Worm (Caenorhabditis elegans) whole organism, young adult: Measurements from ENCODE around the gene tcer-1.

ENCODE experiments used
- B0261.1 ChIP-seq: sonication (generic microtip); optimal IDR thresholded peaks from 2 replicates; lab custom pipeline; 2016; ENCODE audit warnings: mild to moderate bottlenecking, missing genetic modification characterization, moderate library complexity, missing compliant biosample characterization
- B0336.3 ChIP-seq: fragments of 200-800 bp; sonication (Bioruptor generic); IDR thresholded peaks from 2 replicates; pipeline ENCODE4 v1.3.6; 2022; ENCODE audit warnings: missing genetic modification characterization, missing compliant biosample characterization
- C06A6.2 ChIP-seq: fragments of 200-800 bp; sonication (Bioruptor generic); conservative IDR thresholded peaks from 2 replicates; pipeline ENCODE4 v1.3.6; 2022; ENCODE audit warnings: missing genetic modification characterization, missing compliant biosample characterization
- D2030.7 ChIP-seq: fragments of 200-800 bp; sonication (Bioruptor generic); IDR thresholded peaks from 2 replicates; pipeline ENCODE4 v1.3.6; 2022; ENCODE audit warnings: missing genetic modification reagents, missing genetic modification characterization, missing compliant biosample characterization
- F23B12.7 ChIP-seq: sonication (generic microtip); optimal IDR thresholded peaks from 2 replicates; lab custom pipeline; 2017; ENCODE audit warnings: missing genetic modification characterization, mild to moderate bottlenecking, missing compliant biosample characterization, antibody characterized with exemption, moderate library complexity; ENCODE audit not compliant: insufficient read depth
- F39B2.1 ChIP-seq: fragments of 200-800 bp; sonication (Bioruptor generic); IDR thresholded peaks from 2 replicates; pipeline ENCODE4 v1.3.6; 2022; ENCODE audit warnings: missing genetic modification reagents, missing genetic modification characterization, missing compliant biosample characterization
- F49E8.2 ChIP-seq: sonication (generic microtip); optimal IDR thresholded peaks from 3 replicates; lab custom pipeline; 2017; ENCODE audit warnings: missing genetic modification characterization, mild to moderate bottlenecking, missing compliant biosample characterization, antibody characterized with exemption, moderate library complexity; ENCODE audit not compliant: insufficient read depth
- F57C9.4 ChIP-seq: sonication (generic microtip); optimal IDR thresholded peaks from 2 replicates; lab custom pipeline; 2017; ENCODE audit warnings: mild to moderate bottlenecking, missing genetic modification characterization, missing compliant biosample characterization
- T26A5.8 ChIP-seq: sonication (generic microtip); optimal IDR thresholded peaks from 2 replicates; lab custom pipeline; 2016; ENCODE audit warnings: missing genetic modification characterization, missing compliant biosample characterization
- Y53G8AR.9 ChIP-seq: fragments of 200-800 bp; sonication (Bioruptor generic); conservative IDR thresholded peaks from 2 replicates; pipeline ENCODE4 v1.3.6; 2022; ENCODE audit warnings: missing genetic modification reagents, missing genetic modification characterization, missing compliant biosample characterization
- aptf-3 ChIP-seq: fragments of 200-800 bp; sonication (Bioruptor generic); IDR thresholded peaks from 2 replicates; pipeline ENCODE4 v1.3.6; 2022; ENCODE audit warnings: missing genetic modification characterization, missing compliant biosample characterization
- attf-3 ChIP-seq: fragments of 200-800 bp; sonication (Bioruptor generic); conservative IDR thresholded peaks from 2 replicates; pipeline ENCODE4 v1.3.6; 2022; ENCODE audit warnings: missing genetic modification reagents, missing genetic modification characterization, missing compliant biosample characterization
- attf-5 ChIP-seq: fragments of 200-800 bp; sonication (Bioruptor generic); optimal IDR thresholded peaks from 2 replicates; lab custom pipeline; 2018; ENCODE audit warnings: mild to moderate bottlenecking, missing genetic modification characterization, missing compliant biosample characterization
- bed-1 ChIP-seq: fragments of 200-800 bp; sonication (Bioruptor generic); IDR thresholded peaks from 2 replicates; pipeline ENCODE4 v1.3.6; 2022; ENCODE audit warnings: missing genetic modification reagents, missing genetic modification characterization, missing compliant biosample characterization
- cebp-1 ChIP-seq, 2 experiments: fragments of 200-800 bp in 1 of 2; sonication (Bioruptor generic) in 1 of 2; sonication (generic microtip) in 1 of 2; IDR thresholded peaks in 1 of 2; optimal IDR thresholded peaks in 1 of 2; 2 replicates each; pipeline versions ENCODE4 v1.3.6 to Lab custom; 2017 to 2022; ENCODE audit warnings: missing compliant biosample characterization in 2 of 2, missing genetic modification characterization in 2 of 2, mild to moderate bottlenecking in 1 of 2, missing genetic modification reagents in 1 of 2, moderate library complexity in 1 of 2
- ceh-40 ChIP-seq: fragments of 200-800 bp; sonication (Bioruptor generic); IDR thresholded peaks from 2 replicates; pipeline ENCODE4 v1.3.6; 2022; ENCODE audit warnings: missing genetic modification characterization, missing compliant biosample characterization
- ceh-91 ChIP-seq: fragments of 200-800 bp; sonication (Bioruptor generic); IDR thresholded peaks from 2 replicates; pipeline ENCODE4 v1.3.6; 2022; ENCODE audit warnings: missing genetic modification reagents, missing genetic modification characterization, missing compliant biosample characterization
- chd-7 ChIP-seq: sonication (generic microtip); optimal IDR thresholded peaks from 2 replicates; lab custom pipeline; 2016; ENCODE audit warnings: mild to moderate bottlenecking, missing genetic modification characterization, moderate library complexity, missing compliant biosample characterization
- dox-1 ChIP-seq: fragments of 200-800 bp; sonication (Bioruptor generic); IDR thresholded peaks from 2 replicates; pipeline ENCODE4 v1.3.6; 2022; ENCODE audit warnings: missing genetic modification reagents, missing genetic modification characterization, missing compliant biosample characterization
- dpl-1 ChIP-seq: fragments of 150-350 bp; optimal IDR thresholded peaks from 2 replicates; lab custom pipeline; 2014; ENCODE audit warnings: missing biosample characterization, missing genetic modification reagents, missing genetic modification characterization
- egl-44 ChIP-seq: fragments of 200-800 bp; sonication (Bioruptor generic); IDR thresholded peaks from 2 replicates; pipeline ENCODE4 v1.3.6; 2022; ENCODE audit warnings: missing genetic modification reagents, missing genetic modification characterization, missing compliant biosample characterization
- ets-4 ChIP-seq: fragments of 200-800 bp; sonication (Bioruptor generic); optimal IDR thresholded peaks from 2 replicates; lab custom pipeline; 2018; ENCODE audit warnings: mild to moderate bottlenecking, missing genetic modification characterization, missing compliant biosample characterization
- hlh-12 ChIP-seq: sonication (generic microtip); optimal IDR thresholded peaks from 2 replicates; lab custom pipeline; 2016; ENCODE audit warnings: missing genetic modification characterization, missing compliant biosample characterization
- hmg-20 ChIP-seq: fragments of 200-800 bp; sonication (Bioruptor generic); IDR thresholded peaks from 2 replicates; pipeline ENCODE4 v1.3.6; 2022; ENCODE audit warnings: missing genetic modification reagents, missing genetic modification characterization, missing compliant biosample characterization
- lag-1 ChIP-seq: fragments of 200-800 bp; sonication (Bioruptor generic); IDR thresholded peaks from 2 replicates; pipeline ENCODE4 v1.3.6; 2022; ENCODE audit warnings: missing genetic modification reagents, missing genetic modification characterization, missing compliant biosample characterization
- let-526 ChIP-seq: fragments of 200-800 bp; sonication (Bioruptor generic); IDR thresholded peaks from 2 replicates; pipeline ENCODE4 v1.3.6; 2022; ENCODE audit warnings: missing genetic modification reagents, missing genetic modification characterization, missing compliant biosample characterization
- let-607 ChIP-seq, 2 experiments: fragments of 200-800 bp in 1 of 2; sonication (Bioruptor generic) in 1 of 2; sonication (generic microtip) in 1 of 2; optimal IDR thresholded peaks; 2 replicates each; lab custom pipeline; 2016 to 2018; ENCODE audit warnings: mild to moderate bottlenecking in 2 of 2, missing compliant biosample characterization in 2 of 2, missing genetic modification characterization in 2 of 2, moderate library complexity in 2 of 2, missing genotype in 1 of 2
- lin-26 ChIP-seq: fragments of 200-800 bp; sonication (Bioruptor generic); IDR thresholded peaks from 2 replicates; pipeline ENCODE4 v1.3.6; 2022; ENCODE audit warnings: missing genetic modification reagents, missing genetic modification characterization, missing compliant biosample characterization
- lin-35 ChIP-seq, 3 experiments: fragments of 150-350 bp in 2 of 3; sonication (generic microtip) in 1 of 3; optimal IDR thresholded peaks; 2 replicates each; lab custom pipeline; 2014 to 2018; ENCODE audit warnings: missing biosample characterization in 3 of 3, missing genetic modification characterization in 3 of 3, missing genetic modification reagents in 3 of 3
- lin-54 ChIP-seq: fragments of 200-800 bp; sonication (Bioruptor generic); optimal IDR thresholded peaks from 2 replicates; lab custom pipeline; 2018; ENCODE audit warnings: mild to moderate bottlenecking, missing genetic modification characterization, missing compliant biosample characterization
- lir-1 ChIP-seq: fragments of 200-800 bp; sonication (Bioruptor generic); conservative IDR thresholded peaks from 2 replicates; pipeline ENCODE4 v1.3.6; 2022; ENCODE audit warnings: missing genetic modification reagents, missing genetic modification characterization, missing compliant biosample characterization
- nfyb-1 ChIP-seq: fragments of 200-800 bp; sonication (Bioruptor generic); IDR thresholded peaks from 2 replicates; pipeline ENCODE4 v1.3.6; 2022; ENCODE audit warnings: missing genetic modification reagents, missing genetic modification characterization, missing compliant biosample characterization
- nhr-80 ChIP-seq: sonication (generic microtip); optimal IDR thresholded peaks from 2 replicates; lab custom pipeline; 2016; ENCODE audit warnings: missing genetic modification characterization, missing compliant biosample characterization
- nhr-90 ChIP-seq: sonication (generic microtip); optimal IDR thresholded peaks from 2 replicates; lab custom pipeline; 2016; ENCODE audit warnings: missing genotype, mild to moderate bottlenecking, missing genetic modification characterization, missing compliant biosample characterization
- pbrm-1 ChIP-seq: fragments of 200-800 bp; sonication (Bioruptor generic); IDR thresholded peaks from 2 replicates; pipeline ENCODE4 v1.3.6; 2022; ENCODE audit warnings: missing genetic modification reagents, missing genetic modification characterization, missing compliant biosample characterization
- rcor-1 ChIP-seq: fragments of 200-800 bp; sonication (Bioruptor generic); IDR thresholded peaks from 2 replicates; pipeline ENCODE4 v1.3.6; 2022; ENCODE audit warnings: missing genetic modification reagents, missing genetic modification characterization, missing compliant biosample characterization
- rec-8 ChIP-seq, 2 experiments: sonication (generic microtip); optimal IDR thresholded peaks; 2 replicates each; lab custom pipeline; 2016; ENCODE audit warnings: mild to moderate bottlenecking in 2 of 2, missing genetic modification characterization in 2 of 2, missing genetic modification reagents in 2 of 2, missing genotype in 2 of 2, missing biosample characterization in 1 of 2, missing compliant biosample characterization in 1 of 2, moderate library complexity in 1 of 2
- sea-2 ChIP-seq: fragments of 200-800 bp; sonication (Bioruptor generic); IDR thresholded peaks from 2 replicates; pipeline ENCODE4 v1.3.6; 2022; ENCODE audit warnings: missing genetic modification characterization, missing compliant biosample characterization
- snpc-4 ChIP-seq, 5 experiments: fragments of 150-350 bp in 1 of 5; sonication (generic microtip) in 4 of 5; optimal IDR thresholded peaks; 2 replicates each; lab custom pipeline; 2014 to 2018; ENCODE audit warnings: missing genetic modification characterization in 5 of 5, missing biosample characterization in 3 of 5, antibody characterized with exemption in 2 of 5, mild to moderate bottlenecking in 2 of 5, missing compliant biosample characterization in 2 of 5, missing genotype in 2 of 5, moderate library complexity in 2 of 5, missing genetic modification reagents in 1 of 5
- somi-1 ChIP-seq: fragments of 200-800 bp; sonication (Bioruptor generic); optimal IDR thresholded peaks from 2 replicates; lab custom pipeline; 2018; ENCODE audit warnings: mild to moderate bottlenecking, missing genetic modification characterization, missing compliant biosample characterization
- tbp1 ChIP-seq: fragments of 200-800 bp; sonication (Bioruptor generic); optimal IDR thresholded peaks from 2 replicates; lab custom pipeline; 2018; ENCODE audit warnings: mild to moderate bottlenecking, missing genetic modification characterization, missing compliant biosample characterization
- tlf-1 ChIP-seq: fragments of 200-800 bp; sonication (Bioruptor generic); optimal IDR thresholded peaks from 2 replicates; lab custom pipeline; 2018; ENCODE audit warnings: mild to moderate bottlenecking, missing genetic modification characterization, missing compliant biosample characterization
- zfh-2 ChIP-seq: fragments of 200-800 bp; sonication (Bioruptor generic); conservative IDR thresholded peaks from 2 replicates; pipeline ENCODE4 v1.3.6; 2022; ENCODE audit warnings: missing genetic modification reagents, missing genetic modification characterization, missing compliant biosample characterization
- ztf-26 ChIP-seq: sonication (generic microtip); optimal IDR thresholded peaks from 2 replicates; lab custom pipeline; 2017; ENCODE audit warnings: missing genetic modification characterization, missing compliant biosample characterization
- ztf-28 ChIP-seq: fragments of 200-800 bp; sonication (Bioruptor generic); IDR thresholded peaks from 2 replicates; pipeline ENCODE4 v1.3.6; 2022; ENCODE audit warnings: missing genetic modification reagents, missing genetic modification characterization, missing compliant biosample characterization

Gene tcer-1

ce11 chrII:7061730-7062129 lies 11.9 kb upstream of the tcer-1 start, which contains the start of gene acs-6:
Gene acs-6, plus strand, starts transcription at chrII:7062030.
- no peak for TF ChIP-seq ztf-26 (tag; lab: Kevin White, UChicago)
- TF ChIP-seq rcor-1 (GFP tag; lab: Robert Waterston, UW), result no peak
- no peak for TF ChIP-seq B0336.3 (GFP tag; lab: Robert Waterston, UW)
- no peak for TF ChIP-seq tlf-1 (GFP tag; lab: Kevin White, UChicago)
- no peak for TF ChIP-seq egl-44 (GFP tag; lab: Robert Waterston, UW)
- no peak for TF ChIP-seq hlh-12
- no peak for TF ChIP-seq D2030.7
- TF ChIP-seq F49E8.2 (tag; lab: Kevin White, UChicago), result no peak
- TF ChIP-seq snpc-4 (GFP tag; optimal IDR thresholded peaks at IDR 0.05; lab: Kevin White, UChicago), result no peak
- no peak for TF ChIP-seq snpc-4 (tag; optimal IDR thresholded peaks at IDR 0.05; lab: Kevin White, UChicago)
- no peak for TF ChIP-seq B0261.1 (tag; lab: Kevin White, UChicago)
- TF ChIP-seq attf-3 (GFP tag; lab: Robert Waterston, UW), result no peak
- no peak for TF ChIP-seq let-526 (GFP tag; lab: Robert Waterston, UW)
- no peak for TF ChIP-seq F57C9.4
- no peak for TF ChIP-seq cebp-1 (GFP tag; IDR thresholded peaks at IDR 0.05; lab: Robert Waterston, UW)
- no peak for TF ChIP-seq cebp-1 (tag; optimal IDR thresholded peaks at IDR 0.05; lab: Kevin White, UChicago)
- TF ChIP-seq F23B12.7 (tag; lab: Kevin White, UChicago), result no peak
- TF ChIP-seq dpl-1 (GFP tag; lab: Kevin White, UChicago), result no peak
- TF ChIP-seq ztf-28 (GFP tag; lab: Robert Waterston, UW), result no peak
- no peak for TF ChIP-seq ceh-91 (GFP tag; lab: Robert Waterston, UW)
- no peak for TF ChIP-seq attf-5 (GFP tag; lab: Kevin White, UChicago)
- TF ChIP-seq F39B2.1 (GFP tag; lab: Robert Waterston, UW), result no peak

- TF ChIP-seq hmg-20 (GFP tag; lab: Robert Waterston, UW) (no peak), sea-2 (GFP tag; lab: Robert Waterston, UW) (no peak), bed-1 (GFP tag; lab: Robert Waterston, UW) (no peak), ets-4 (GFP tag; lab: Kevin White, UChicago) (no peak), zfh-2 (GFP tag; lab: Robert Waterston, UW) (no peak), snpc-4 (GFP tag; optimal IDR thresholded peaks at IDR 0.05; lab: Kevin White, UChicago) (no peak), snpc-4 (tag; optimal IDR thresholded peaks at IDR 0.05; lab: Kevin White, UChicago) (no peak), lir-1 (GFP tag; lab: Robert Waterston, UW) (no peak), pbrm-1 (GFP tag; lab: Robert Waterston, UW) (no peak), somi-1 (no peak), lin-35 (GFP tag; optimal IDR thresholded peaks at IDR 0.05; lab: Kevin White, UChicago) (no peak), ztf-26 (tag; lab: Kevin White, UChicago) (no peak), lin-26 (GFP tag; lab: Robert Waterston, UW) (no peak), T26A5.8 (no peak), ceh-40 (GFP tag; lab: Robert Waterston, UW) (no peak), rec-8 (tag; optimal IDR thresholded peaks at IDR 0.05; lab: Kevin White, UChicago) (no peak), lin-54 (GFP tag; lab: Kevin White, UChicago) (no peak), lag-1 (GFP tag; lab: Robert Waterston, UW) (no peak)
- TF ChIP-seq, all 124 proteins: peak for 0
Measured at ce11 chrII:7060791-7061190, 10.9 kb upstream of the tcer-1 start.

ce11 chrII:7060202-7060601 lies 10.3 kb upstream of the tcer-1 start:
- TF ChIP-seq C06A6.2 (GFP tag; lab: Robert Waterston, UW) (peak; percentile 39; the same call in 1 of the 2 replicates), tbp1 (GFP tag; lab: Kevin White, UChicago) (peak; percentile 32), let-607 (tag; optimal IDR thresholded peaks at IDR 0.05; lab: Kevin White, UChicago) (peak in 1 of 2 experiments; percentile 85), aptf-3 (GFP tag; lab: Robert Waterston, UW) (no peak), nhr-90 (tag; lab: Kevin White, UChicago) (peak; percentile 57), dox-1 (GFP tag; lab: Robert Waterston, UW) (peak; percentile 55; the same call in 1 of the 2 replicates), nhr-80 (peak; percentile 98), Y53G8AR.9 (GFP tag; lab: Robert Waterston, UW) (no peak), nfyb-1 (GFP tag; lab: Robert Waterston, UW) (0 out of 2 replicates have a peak, but pooled peaks have one; percentile 47), chd-7 (peak; percentile 30), cebp-1 (GFP tag; IDR thresholded peaks at IDR 0.05; lab: Robert Waterston, UW) (no peak), cebp-1 (tag; optimal IDR thresholded peaks at IDR 0.05; lab: Kevin White, UChicago) (peak; percentile 41), B0336.3 (GFP tag; lab: Robert Waterston, UW) (0 out of 2 replicates have a peak, but pooled peaks have one; percentile 44)
